Fruit fly (Drosophila melanogaster) whole organism, prepupa: ENCODE data around the gene CG45603.

Experiments used
- CG11294 ChIP-seq: fragments of 200-800 bp; sonication (Bioruptor generic); IDR thresholded peaks from 2 replicates; pipeline ENCODE4 v1.3.6; 2022; ENCODE audit warnings: missing biosample characterization, missing genetic modification characterization
- CG11762 ChIP-seq: fragments of 200-800 bp; sonication (Bioruptor generic); optimal IDR thresholded peaks from 3 replicates; lab custom pipeline; 2016; ENCODE audit warnings: missing biosample characterization, missing genetic modification characterization; ENCODE audit not compliant: insufficient read depth
- CG32006 ChIP-seq: fragments of 200-800 bp; sonication (Bioruptor generic); optimal IDR thresholded peaks from 3 replicates; lab custom pipeline; 2017; ENCODE audit warnings: missing biosample characterization, mild to moderate bottlenecking, missing genetic modification characterization
- Hr38 ChIP-seq: sonication (Bioruptor generic); optimal IDR thresholded peaks from 2 replicates; lab custom pipeline; 2016; ENCODE audit warnings: missing biosample characterization, missing genetic modification characterization

- no peak for TF ChIP-seq Hr38 (GFP tag; lab: Kevin White, UChicago)
- no peak for TF ChIP-seq CG32006 (GFP tag; lab: Kevin White, UChicago)
- no peak for TF ChIP-seq CG11294
- no peak for TF ChIP-seq CG11762 (GFP tag; lab: Kevin White, UChicago)
These were observed 38.7 kb upstream of the CG45603 start, which contains the start of gene CG32655 for dm6 chrX:12235777-12236176.
